Fruit fly (Drosophila melanogaster): ENCODE data around the gene ranshi.

The ranshi gene

dm6 chr3R:8684328-8685177 is 44.9 kb downstream of the ranshi start, which contains the start of gene CG44227:
Gene CG44227, minus strand, starts transcription at chr3R:8685176.
- peak; percentile 68 for TF ChIP-seq D19A (tag; optimal IDR thresholded peaks at IDR 0.05)
- peak; percentile 3 for TF ChIP-seq grn (GFP tag; optimal IDR thresholded peaks at IDR 0.05)
- peak; percentile 49 for TF ChIP-seq Nf-YC (tag; optimal IDR thresholded peaks at IDR 0.05)
- TF ChIP-seq gsb-n (tag; optimal IDR thresholded peaks at IDR 0.05) = peak; percentile 47
- no peak for TF ChIP-seq ewg (GFP tag; optimal IDR thresholded peaks at IDR 0.05)
- no peak for TF ChIP-seq CG9817 (tag; optimal IDR thresholded peaks at IDR 0.05)
- TF ChIP-seq scrt (GFP tag; optimal IDR thresholded peaks at IDR 0.05) = peak; percentile 80
- peak; percentile 90 for TF ChIP-seq Nf-YB (GFP tag; optimal IDR thresholded peaks at IDR 0.05)
- peak; percentile 67 for TF ChIP-seq sens (GFP tag)
- TF ChIP-seq CG1024 (GFP tag; IDR thresholded peaks at IDR 0.05) = no peak
- peak; percentile 32 for TF ChIP-seq pros (GFP tag; optimal IDR thresholded peaks at IDR 0.05)
- TF ChIP-seq Pdp1 (GFP tag; optimal IDR thresholded peaks at IDR 0.05) = peak in 1 of 2 experiments; percentile 10
- peak; percentile 97 for TF ChIP-seq sqz (GFP tag; optimal IDR thresholded peaks at IDR 0.05)
- TF ChIP-seq z (GFP tag; IDR thresholded peaks at IDR 0.05) = peak; percentile 26; the same call in 1 of the 3 replicates
- no peak for TF ChIP-seq CG12659 (GFP tag; optimal IDR thresholded peaks at IDR 0.05)
- TF ChIP-seq Kr (GFP tag; optimal IDR thresholded peaks at IDR 0.05) = peak; percentile 95
- TF ChIP-seq tll (GFP tag; optimal IDR thresholded peaks at IDR 0.05) = peak in 1 of 2 experiments; percentile 26

- TF ChIP-seq CG13775 (GFP tag; optimal IDR thresholded peaks at IDR 0.05) = peak; percentile 4
- TF ChIP-seq row (GFP tag; IDR thresholded peaks at IDR 0.05) = no peak
- TF ChIP-seq CG8765 (GFP tag; IDR thresholded peaks at IDR 0.05) = peak; percentile 65
- no peak for TF ChIP-seq CG13296 (GFP tag; optimal IDR thresholded peaks at IDR 0.05)
- TF ChIP-seq CG14710 (tag; optimal IDR thresholded peaks at IDR 0.05) = peak; percentile 5
- no peak for TF ChIP-seq BEAF-32 (GFP tag; optimal IDR thresholded peaks at IDR 0.05)
- TF ChIP-seq lola (GFP tag; optimal IDR thresholded peaks at IDR 0.05) = peak in 1 of 3 experiments; percentile 56
- peak; percentile 88 for TF ChIP-seq zen (tag; optimal IDR thresholded peaks at IDR 0.05)
- TF ChIP-seq ci (GFP tag; IDR thresholded peaks at IDR 0.05) = 0 out of 3 replicates have a peak, but pooled peaks have one; percentile 11
- TF ChIP-seq HLHmδ (GFP tag; optimal IDR thresholded peaks at IDR 0.05) = no peak
- peak; percentile 12 for TF ChIP-seq twi (tag; optimal IDR thresholded peaks at IDR 0.05)
- peak; percentile 25 for TF ChIP-seq CG17829 (tag; optimal IDR thresholded peaks at IDR 0.05)
- peak; percentile 42; the same call in 1 of the 2 replicates for TF ChIP-seq CG10959 (GFP tag; IDR thresholded peaks at IDR 0.05)
- TF ChIP-seq sens (GFP tag) = peak; percentile 74
- TF ChIP-seq prd (optimal IDR thresholded peaks at IDR 0.05) = no peak
- peak; percentile 84 for TF ChIP-seq prd (GFP tag; IDR thresholded peaks at IDR 0.05)
- TF ChIP-seq Hsf (GFP tag; optimal IDR thresholded peaks at IDR 0.05) = peak; percentile 10
- no peak for TF ChIP-seq pb (GFP tag; optimal IDR thresholded peaks at IDR 0.05)
- peak; percentile 3 for TF ChIP-seq CG10267 (tag; optimal IDR thresholded peaks at IDR 0.05)
- TF ChIP-seq CG15696 (tag; optimal IDR thresholded peaks at IDR 0.05) = peak; percentile 66
- TF ChIP-seq CG4404 (GFP tag; IDR thresholded peaks at IDR 0.05) = peak; percentile 65
- TF ChIP-seq Xrp1 (GFP tag; IDR thresholded peaks at IDR 0.05) = peak; percentile 28; the same call in 1 of the 2 replicates
- peak; percentile 55 for TF ChIP-seq dmrt11E (tag; optimal IDR thresholded peaks at IDR 0.05)
- TF ChIP-seq Sry-δ (GFP tag; optimal IDR thresholded peaks at IDR 0.05) = no peak
- TF ChIP-seq CG10979 (tag; optimal IDR thresholded peaks at IDR 0.05) = peak; percentile 47
- TF ChIP-seq Rfx (GFP tag; IDR thresholded peaks at IDR 0.05) = no peak
- TF ChIP-seq zf30C (GFP tag; optimal IDR thresholded peaks at IDR 0.05) = peak; percentile 65
- TF ChIP-seq Dref (GFP tag; IDR thresholded peaks at IDR 0.05) = 0 out of 2 replicates have a peak, but pooled peaks have one; percentile 1
- peak; percentile 79 for TF ChIP-seq fd102C (GFP tag; optimal IDR thresholded peaks at IDR 0.05)
- TF ChIP-seq CG15479 (GFP tag; optimal IDR thresholded peaks at IDR 0.05) = peak; percentile 67
- peak; percentile 58 for TF ChIP-seq CG7271 (tag; optimal IDR thresholded peaks at IDR 0.05)
Observed at dm6 chr3R:8683280-8683679, 46.2 kb downstream of the ranshi start.

Data from whole organism, embryonic.